Fruit fly (Drosophila melanogaster) whole organism, embryonic: Measurements from ENCODE around the gene bon.

Experiments
- Abd-B ChIP-seq: fragments of 200-800 bp; sonication (Bioruptor generic); optimal IDR thresholded peaks from 2 replicates; lab custom pipeline; 2018; ENCODE audit warnings: missing biosample characterization, mild to moderate bottlenecking, missing genetic modification characterization, moderate library complexity
- CG10267 ChIP-seq: fragments of 200-800 bp; sonication (Bioruptor generic); optimal IDR thresholded peaks from 2 replicates; lab custom pipeline; 2018; ENCODE audit warnings: missing biosample characterization, mild to moderate bottlenecking, missing genetic modification characterization, moderate library complexity
- CG11093 ChIP-seq: fragments of 200-800 bp; sonication (Bioruptor generic); IDR thresholded peaks from 3 replicates; pipeline ENCODE4 v1.3.6; 2022; ENCODE audit warnings: missing biosample characterization, missing genetic modification characterization
- CG11504 ChIP-seq: fragments of 200-800 bp; sonication (Bioruptor generic); optimal IDR thresholded peaks from 3 replicates; lab custom pipeline; 2019; ENCODE audit warnings: missing biosample characterization, mild to moderate bottlenecking, missing genetic modification characterization, moderate library complexity
- CG11723 ChIP-seq: fragments of 200-800 bp; sonication (Bioruptor generic); optimal IDR thresholded peaks from 2 replicates; lab custom pipeline; 2017; ENCODE audit warnings: missing biosample characterization, mild to moderate bottlenecking, missing genetic modification characterization
- CG12071 ChIP-seq: fragments of 200-800 bp; sonication (Bioruptor generic); optimal IDR thresholded peaks from 3 replicates; lab custom pipeline; 2018; ENCODE audit warnings: missing biosample characterization, mild to moderate bottlenecking, missing genetic modification characterization
- CG12155 ChIP-seq: fragments of 200-800 bp; sonication (Bioruptor generic); optimal IDR thresholded peaks from 3 replicates; lab custom pipeline; 2016; ENCODE audit warnings: missing biosample characterization, missing genetic modification characterization
- CG14014 ChIP-seq: fragments of 200-800 bp; sonication (Bioruptor generic); IDR thresholded peaks from 2 replicates; pipeline ENCODE4 v1.3.6; 2022; ENCODE audit warnings: missing biosample characterization, missing genetic modification characterization
- CG15479 ChIP-seq: fragments of 200-800 bp; sonication (Bioruptor generic); optimal IDR thresholded peaks from 3 replicates; lab custom pipeline; 2019; ENCODE audit warnings: missing biosample characterization, mild to moderate bottlenecking, missing genetic modification characterization, moderate library complexity
- CG15601 ChIP-seq: fragments of 200-800 bp; sonication (Bioruptor generic); optimal IDR thresholded peaks from 3 replicates; lab custom pipeline; 2019; ENCODE audit warnings: missing biosample characterization, mild to moderate bottlenecking, missing genetic modification characterization, moderate library complexity
- CG17328 ChIP-seq: fragments of 200-800 bp; sonication (Bioruptor generic); IDR thresholded peaks from 2 replicates; pipeline ENCODE4 v1.3.6; 2022; ENCODE audit warnings: missing biosample characterization, missing genetic modification characterization
- CG17568 ChIP-seq: fragments of 200-800 bp; sonication (Bioruptor generic); optimal IDR thresholded peaks from 2 replicates; lab custom pipeline; 2018; ENCODE audit warnings: missing biosample characterization, mild to moderate bottlenecking, missing genetic modification characterization, moderate library complexity
- CG2889 ChIP-seq: fragments of 200-800 bp; sonication (Bioruptor generic); IDR thresholded peaks from 3 replicates; pipeline ENCODE4 v1.3.6; 2022; ENCODE audit warnings: missing biosample characterization, missing genetic modification characterization
- CG3847 ChIP-seq: fragments of 200-800 bp; sonication (Bioruptor generic); IDR thresholded peaks from 2 replicates; pipeline ENCODE4 v1.3.6; 2022; ENCODE audit warnings: missing biosample characterization, missing genetic modification characterization
- CG4617 ChIP-seq: fragments of 200-800 bp; sonication (Bioruptor generic); optimal IDR thresholded peaks from 3 replicates; lab custom pipeline; 2016; ENCODE audit warnings: missing biosample characterization, missing genetic modification characterization, borderline replicate concordance
- CG4820 ChIP-seq: fragments of 200-800 bp; sonication (Bioruptor generic); optimal IDR thresholded peaks from 3 replicates; lab custom pipeline; 2016; ENCODE audit warnings: missing biosample characterization, missing genetic modification characterization
- CG8089 ChIP-seq: fragments of 200-800 bp; sonication (Bioruptor generic); optimal IDR thresholded peaks from 3 replicates; lab custom pipeline; 2016; ENCODE audit warnings: missing biosample characterization, missing genetic modification characterization
- CG9797 ChIP-seq: fragments of 200-800 bp; sonication (Bioruptor generic); optimal IDR thresholded peaks from 3 replicates; lab custom pipeline; 2018; ENCODE audit warnings: missing biosample characterization, mild to moderate bottlenecking, missing genetic modification characterization
- CG9876 ChIP-seq: fragments of 200-800 bp; sonication (Bioruptor generic); optimal IDR thresholded peaks from 2 replicates; lab custom pipeline; 2016; ENCODE audit warnings: missing biosample characterization, missing genetic modification characterization
- CHES-1-like ChIP-seq: fragments of 200-800 bp; sonication (Bioruptor generic); optimal IDR thresholded peaks from 2 replicates; lab custom pipeline; 2016; ENCODE audit warnings: missing biosample characterization, missing genetic modification characterization
- Dek ChIP-seq: fragments of 200-800 bp; sonication (Bioruptor generic); optimal IDR thresholded peaks from 3 replicates; lab custom pipeline; 2019; ENCODE audit warnings: missing biosample characterization, mild to moderate bottlenecking, missing genetic modification characterization, moderate library complexity
- Dp ChIP-seq: fragments of 200-800 bp; sonication (Bioruptor generic); optimal IDR thresholded peaks from 2 replicates; lab custom pipeline; 2018; ENCODE audit warnings: missing biosample characterization, mild to moderate bottlenecking, missing genetic modification characterization, moderate library complexity
- Drgx ChIP-seq: fragments of 200-800 bp; sonication (Bioruptor generic); IDR thresholded peaks from 2 replicates; pipeline ENCODE4 v1.3.6; 2022; ENCODE audit warnings: missing biosample characterization, missing genetic modification characterization
- HLH54F ChIP-seq: fragments of 200-800 bp; sonication (Bioruptor generic); optimal IDR thresholded peaks from 3 replicates; lab custom pipeline; 2016; ENCODE audit warnings: missing biosample characterization, missing genetic modification characterization
- MTF-1 ChIP-seq: fragments of 200-800 bp; sonication (Bioruptor generic); optimal IDR thresholded peaks from 2 replicates; lab custom pipeline; 2018; ENCODE audit warnings: missing biosample characterization, mild to moderate bottlenecking, missing genetic modification characterization, borderline replicate concordance
- NC2β ChIP-seq: fragments of 200-800 bp; sonication (Bioruptor generic); optimal IDR thresholded peaks from 2 replicates; lab custom pipeline; 2016; ENCODE audit warnings: missing biosample characterization, missing genetic modification characterization
- Nf-YC ChIP-seq: fragments of 200-800 bp; optimal IDR thresholded peaks from 3 replicates; lab custom pipeline; 2019; ENCODE audit warnings: missing biosample characterization, mild to moderate bottlenecking, missing genetic modification characterization, moderate library complexity
- Sin3A ChIP-seq: fragments of >200 bp; optimal IDR thresholded peaks from 2 replicates; lab custom pipeline; 2018
- Sry-δ ChIP-seq: fragments of 200-800 bp; sonication (Bioruptor generic); optimal IDR thresholded peaks from 2 replicates; lab custom pipeline; 2016; ENCODE audit warnings: missing biosample characterization, missing genetic modification characterization
- Xrp1 ChIP-seq: fragments of 200-800 bp; sonication (Bioruptor generic); IDR thresholded peaks from 2 replicates; pipeline ENCODE4 v1.3.6; 2022; ENCODE audit warnings: missing biosample characterization, missing genetic modification characterization
- ap ChIP-seq: fragments of 200-800 bp; sonication (Bioruptor generic); IDR thresholded peaks from 2 replicates; pipeline ENCODE4 v1.3.6; 2022; ENCODE audit warnings: missing biosample characterization, missing genetic modification characterization
- btn ChIP-seq: fragments of 200-800 bp; sonication (Bioruptor generic); optimal IDR thresholded peaks from 2 replicates; lab custom pipeline; 2016; ENCODE audit warnings: missing biosample characterization, missing genetic modification characterization
- chif ChIP-seq, 2 experiments: fragments of 200-800 bp; sonication (Bioruptor generic); optimal IDR thresholded peaks; 3 replicates each; lab custom pipeline; 2016; ENCODE audit warnings: missing biosample characterization in 2 of 2, missing genetic modification characterization in 2 of 2
- da ChIP-seq: fragments of 200-800 bp; sonication (Bioruptor generic); optimal IDR thresholded peaks from 2 replicates; lab custom pipeline; 2016; ENCODE audit warnings: missing biosample characterization, missing genetic modification characterization
- dysf ChIP-seq: fragments of 200-800 bp; sonication (Bioruptor generic); IDR thresholded peaks from 3 replicates; pipeline ENCODE4 v1.3.6; 2022; ENCODE audit warnings: missing biosample characterization, missing genetic modification characterization
- fd102C ChIP-seq: fragments of 200-800 bp; sonication (Bioruptor generic); optimal IDR thresholded peaks from 2 replicates; lab custom pipeline; 2018; ENCODE audit warnings: missing biosample characterization, mild to moderate bottlenecking, missing genetic modification characterization, moderate library complexity
- gem ChIP-seq: fragments of 200-800 bp; sonication (Bioruptor generic); optimal IDR thresholded peaks from 2 replicates; lab custom pipeline; 2019; ENCODE audit warnings: missing biosample characterization, mild to moderate bottlenecking, missing genetic modification characterization, moderate library complexity
- grau ChIP-seq: fragments of 200-800 bp; optimal IDR thresholded peaks from 3 replicates; lab custom pipeline; 2019; ENCODE audit warnings: missing biosample characterization, mild to moderate bottlenecking, missing genetic modification characterization, moderate library complexity
- gsb ChIP-seq: fragments of 200-800 bp; sonication (Bioruptor generic); IDR thresholded peaks from 2 replicates; pipeline ENCODE4 v1.3.6; 2022; ENCODE audit warnings: missing biosample characterization, missing genetic modification characterization
- mam ChIP-seq: fragments of 200-800 bp; sonication (Bioruptor generic); optimal IDR thresholded peaks from 3 replicates; lab custom pipeline; 2016; ENCODE audit warnings: missing biosample characterization, missing genetic modification characterization
- nerfin-1 ChIP-seq: fragments of 200-800 bp; sonication (Bioruptor generic); optimal IDR thresholded peaks from 3 replicates; lab custom pipeline; 2019; ENCODE audit warnings: missing biosample characterization, mild to moderate bottlenecking, missing genetic modification characterization, moderate library complexity
- onecut ChIP-seq: fragments of 200-800 bp; sonication (Bioruptor generic); IDR thresholded peaks from 2 replicates; pipeline ENCODE4 v1.3.6; 2022; ENCODE audit warnings: missing biosample characterization, missing genetic modification characterization
- pfk ChIP-seq: fragments of 200-800 bp; sonication (Bioruptor generic); optimal IDR thresholded peaks from 2 replicates; lab custom pipeline; 2018; ENCODE audit warnings: missing biosample characterization, mild to moderate bottlenecking, missing genetic modification characterization, moderate library complexity
- pho ChIP-seq: fragments of 200-800 bp; sonication (Bioruptor generic); optimal IDR thresholded peaks from 2 replicates; lab custom pipeline; 2016; ENCODE audit warnings: missing biosample characterization, missing genetic modification characterization
- phol ChIP-seq: fragments of 200-800 bp; sonication (Bioruptor generic); optimal IDR thresholded peaks from 3 replicates; lab custom pipeline; 2018; ENCODE audit warnings: missing biosample characterization, mild to moderate bottlenecking, missing genetic modification characterization, moderate library complexity
- pita ChIP-seq: fragments of 200-800 bp; sonication (Bioruptor generic); optimal IDR thresholded peaks from 2 replicates; lab custom pipeline; 2017; ENCODE audit warnings: missing biosample characterization, mild to moderate bottlenecking, missing genetic modification characterization
- slou ChIP-seq: fragments of 200-800 bp; sonication (Bioruptor generic); optimal IDR thresholded peaks from 3 replicates; lab custom pipeline; 2016; ENCODE audit warnings: missing biosample characterization, missing genetic modification characterization
- unpg ChIP-seq: fragments of 200-800 bp; sonication (Bioruptor generic); optimal IDR thresholded peaks from 3 replicates; lab custom pipeline; 2018; ENCODE audit warnings: missing biosample characterization, mild to moderate bottlenecking, missing genetic modification characterization, moderate library complexity
- usp ChIP-seq: fragments of >200 bp; optimal IDR thresholded peaks from 2 replicates; lab custom pipeline; 2017; ENCODE audit warnings: missing biosample characterization, missing genetic modification characterization
- wdn ChIP-seq: fragments of 200-800 bp; sonication (Bioruptor generic); IDR thresholded peaks from 2 replicates; pipeline ENCODE4 v1.3.6; 2022; ENCODE audit warnings: missing biosample characterization, missing genetic modification characterization

Gene bon

dm6 chr3R:20557415-20558105 is 35.4 kb upstream of the bon start, which contains the start of the genes DPCoAC and CG5180 (continued):
- TF ChIP-seq Sin3A (lab: Kevin White, UChicago) = peak; percentile 44
- peak; percentile 60 for TF ChIP-seq grau (tag; lab: Kevin White, UChicago)
- TF ChIP-seq mam = peak; percentile 87
- TF ChIP-seq fd102C (GFP tag; lab: Kevin White, UChicago) = no peak
- TF ChIP-seq CG14014 (GFP tag; lab: Robert Waterston, UW) = peak; percentile 78
- peak; percentile 87 for TF ChIP-seq CG12155 (GFP tag; lab: Kevin White, UChicago)
- TF ChIP-seq Nf-YC (tag; lab: Kevin White, UChicago) = peak; percentile 38
- peak; percentile 89 for TF ChIP-seq CG3847
- peak; percentile 73 for TF ChIP-seq dysf (GFP tag; lab: Robert Waterston, UW)
- peak; percentile 53 for TF ChIP-seq CG11723 (GFP tag; lab: Kevin White, UChicago)
- peak; percentile 44 for TF ChIP-seq Drgx (GFP tag; lab: Robert Waterston, UW)
- TF ChIP-seq Dek (tag; lab: Kevin White, UChicago) = peak; percentile 61
- peak; percentile 6 for TF ChIP-seq CG17568
- peak; percentile 70 for TF ChIP-seq pho (GFP tag; lab: Kevin White, UChicago)
- TF ChIP-seq CG2889 (GFP tag; lab: Robert Waterston, UW) = peak; percentile 71
- peak; percentile 68 for TF ChIP-seq CHES-1-like
- no peak for TF ChIP-seq CG12071 (GFP tag; lab: Kevin White, UChicago)
- peak; percentile 17 for TF ChIP-seq CG8089 (GFP tag; lab: Kevin White, UChicago)
- TF ChIP-seq pita (GFP tag; lab: Kevin White, UChicago) = peak; percentile 90
- peak; percentile 42 for TF ChIP-seq MTF-1 (GFP tag; lab: Kevin White, UChicago)
- peak; percentile 56 for TF ChIP-seq gem (tag; lab: Kevin White, UChicago)
- peak; percentile 61 for TF ChIP-seq Abd-B (GFP tag; lab: Kevin White, UChicago)
- TF ChIP-seq Xrp1 (GFP tag; lab: Robert Waterston, UW) = peak; percentile 57
- TF ChIP-seq Dp (GFP tag; lab: Kevin White, UChicago) = no peak
- peak; percentile 58 for TF ChIP-seq CG4617 (GFP tag; lab: Kevin White, UChicago)
- no peak for TF ChIP-seq da
- TF ChIP-seq wdn (GFP tag; lab: Robert Waterston, UW) = peak; percentile 57
- TF ChIP-seq CG15601 (tag; lab: Kevin White, UChicago) = no peak
- TF ChIP-seq NC2β = peak; percentile 30
- TF ChIP-seq CG9876 (GFP tag; lab: Kevin White, UChicago) = peak; percentile 85
- no peak for TF ChIP-seq CG15479 (GFP tag; lab: Kevin White, UChicago)
- peak; percentile 71 for TF ChIP-seq Sry-δ (GFP tag; lab: Kevin White, UChicago)
- peak; percentile 45 for TF ChIP-seq CG9797 (GFP tag; lab: Kevin White, UChicago)
- TF ChIP-seq ap (GFP tag; lab: Robert Waterston, UW) = peak; percentile 41; the same call in 1 of the 2 replicates
- peak; percentile 66 for TF ChIP-seq CG11504 (tag; lab: Kevin White, UChicago)
- peak; percentile 30 to 64 for TF ChIP-seq chif (GFP tag; optimal IDR thresholded peaks at IDR 0.05; lab: Kevin White, UChicago)
- no peak for TF ChIP-seq btn (GFP tag; lab: Kevin White, UChicago)
- TF ChIP-seq CG11093 (GFP tag; lab: Robert Waterston, UW) = peak; percentile 55; the same call in 1 of the 3 replicates
- TF ChIP-seq slou (GFP tag; lab: Kevin White, UChicago) = peak; percentile 52
- peak; percentile 67 for TF ChIP-seq phol (tag; lab: Kevin White, UChicago)
- TF ChIP-seq unpg (GFP tag; lab: Kevin White, UChicago) = peak; percentile 25
- TF ChIP-seq gsb (GFP tag; lab: Robert Waterston, UW) = 0 out of 2 replicates have a peak, but pooled peaks have one; percentile 40
- TF ChIP-seq CG17328 = peak; percentile 63
- TF ChIP-seq usp (GFP tag; lab: Kevin White, UChicago) = no peak
- peak; percentile 60 for TF ChIP-seq CG10267 (tag; lab: Kevin White, UChicago)
- TF ChIP-seq onecut (GFP tag; lab: Robert Waterston, UW) = peak; percentile 30
- peak; percentile 11 for TF ChIP-seq pfk (GFP tag; lab: Kevin White, UChicago)
- peak; percentile 14 for TF ChIP-seq nerfin-1
- TF ChIP-seq CG4820 (GFP tag; lab: Kevin White, UChicago) = peak; percentile 8
- TF ChIP-seq HLH54F (GFP tag; lab: Kevin White, UChicago) = peak; percentile 64
